ENCODE assay signal across 1 fruit fly cellular context in the genomic region with DNA sequence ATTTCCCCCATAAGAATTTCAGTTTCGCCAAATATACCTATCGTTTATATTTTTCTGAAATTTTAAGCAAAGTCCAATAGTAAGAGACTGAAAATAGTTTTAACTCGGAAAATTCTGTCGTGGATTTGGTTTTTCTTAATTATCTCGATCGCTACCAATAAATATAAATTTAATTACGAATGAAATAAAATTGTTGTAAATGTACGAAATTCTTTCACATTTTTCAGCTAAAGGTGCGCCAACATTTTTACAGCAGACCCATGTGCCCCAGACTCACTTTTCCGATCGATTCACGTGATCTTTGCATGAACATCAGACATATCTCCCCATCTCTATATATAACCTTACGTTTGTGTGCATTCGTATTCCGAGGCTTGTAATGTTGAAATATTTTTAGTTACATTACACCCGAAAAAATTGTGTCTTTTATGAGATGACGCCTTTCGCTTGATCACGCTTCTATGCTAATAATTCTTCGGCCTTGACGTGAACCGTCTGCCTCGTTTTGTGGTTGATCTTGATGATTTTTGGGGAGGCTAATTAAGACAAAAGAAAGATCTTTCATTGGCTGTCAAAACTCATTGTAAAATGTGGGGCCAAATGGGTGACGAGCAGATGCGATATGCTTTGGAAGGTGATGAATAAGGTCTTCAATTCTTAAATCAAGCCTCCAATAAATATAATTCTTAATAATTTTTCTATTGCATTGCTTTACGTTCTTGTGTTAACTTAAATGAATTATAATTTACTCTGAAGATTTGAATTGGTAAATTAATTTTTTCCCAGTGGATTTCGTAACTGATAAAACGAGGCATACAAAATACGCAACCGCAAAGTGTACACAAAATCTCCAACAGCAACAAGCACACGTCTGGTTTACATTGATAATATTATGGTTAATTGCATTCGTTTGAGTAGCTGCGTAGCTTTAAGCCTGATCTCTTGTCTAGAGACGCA.
TF ChIP-seq lines count a peak whose summit lies in the region.

No protein-coding gene starts in this region.

TF ChIP-seq in whole organism, embryonic, 481 proteins besides CTCF, POLR2A, EP300 and RAD21 (continued from another document and continues in another):
- TF ChIP-seq CG11723 (GFP tag; optimal IDR thresholded peaks at IDR 0.05; lab: Kevin White, UChicago) (no peak), CG4617 (GFP tag; optimal IDR thresholded peaks at IDR 0.05; lab: Kevin White, UChicago; ENCODE audit: borderline replicate concordance) (no peak), nom (GFP tag; optimal IDR thresholded peaks at IDR 0.05; lab: Kevin White, UChicago) (no peak), CG10267 (tag; optimal IDR thresholded peaks at IDR 0.05; lab: Kevin White, UChicago) (peak; percentile 34), Atf-2 (GFP tag; optimal IDR thresholded peaks at IDR 0.05; lab: Kevin White, UChicago) (no peak), corto (GFP tag; optimal IDR thresholded peaks at IDR 0.05; lab: Kevin White, UChicago) (no peak), Chrac-16 (GFP tag; optimal IDR thresholded peaks at IDR 0.05; lab: Kevin White, UChicago) (peak; percentile 14), H2.0 (GFP tag; IDR thresholded peaks at IDR 0.05; lab: Robert Waterston, UW) (no peak), CG7987 (GFP tag; optimal IDR thresholded peaks at IDR 0.05; lab: Kevin White, UChicago) (peak; percentile 97), CG8359 (GFP tag; optimal IDR thresholded peaks at IDR 0.05; lab: Kevin White, UChicago; ENCODE audit: borderline replicate concordance) (peak; percentile 7), gcm2 (GFP tag; optimal IDR thresholded peaks at IDR 0.05; lab: Kevin White, UChicago) (peak; percentile 18), Hr3 (GFP tag; optimal IDR thresholded peaks at IDR 0.05; lab: Kevin White, UChicago) (peak; percentile 42), bsh (GFP tag; optimal IDR thresholded peaks at IDR 0.05; lab: Kevin White, UChicago) (peak in 1 of 2 experiments; percentile 45), CG7928 (GFP tag; optimal IDR thresholded peaks at IDR 0.05; lab: Kevin White, UChicago) (no peak), CG10462 (GFP tag; optimal IDR thresholded peaks at IDR 0.05; lab: Kevin White, UChicago) (peak; percentile 0), disco-r (GFP tag; optimal IDR thresholded peaks at IDR 0.05; lab: Kevin White, UChicago) (no peak), gro (GFP tag; optimal IDR thresholded peaks at IDR 0.05; lab: Kevin White, UChicago) (no peak), vvl (GFP tag; IDR thresholded peaks at IDR 0.05; lab: Robert Waterston, UW) (peak; percentile 19), repo (GFP tag; optimal IDR thresholded peaks at IDR 0.05; lab: Kevin White, UChicago) (no peak), ash1 (GFP tag; optimal IDR thresholded peaks at IDR 0.05; lab: Kevin White, UChicago) (no peak), CG1024 (GFP tag; IDR thresholded peaks at IDR 0.05; lab: Robert Waterston, UW) (no peak), Sin3A (optimal IDR thresholded peaks at IDR 0.05; lab: Kevin White, UChicago) (no peak), hkb (optimal IDR thresholded peaks at IDR 0.05; lab: Kevin White, UChicago) (no peak), hkb (GFP tag; IDR thresholded peaks at IDR 0.05; lab: Robert Waterston, UW) (no peak; the same call in 1 of the 2 replicates), zen2 (GFP tag; IDR thresholded peaks at IDR 0.05; lab: Robert Waterston, UW; ENCODE audit: partially characterized antibody) (no peak), CG12744 (GFP tag; optimal IDR thresholded peaks at IDR 0.05; lab: Kevin White, UChicago) (no peak), CG18599 (GFP tag; optimal IDR thresholded peaks at IDR 0.05; lab: Kevin White, UChicago) (peak; percentile 53), CG8924 (tag; optimal IDR thresholded peaks at IDR 0.05; lab: Kevin White, UChicago) (peak; percentile 69), mirr (GFP tag; optimal IDR thresholded peaks at IDR 0.05; lab: Kevin White, UChicago) (peak; percentile 15), amos (GFP tag; IDR thresholded peaks at IDR 0.05; lab: Robert Waterston, UW; ENCODE audit: partially characterized antibody) (no peak), CG18011 (GFP tag; optimal IDR thresholded peaks at IDR 0.05; lab: Kevin White, UChicago) (no peak), Camta (GFP tag; optimal IDR thresholded peaks at IDR 0.05; lab: Kevin White, UChicago) (no peak), Elba2 (GFP tag; optimal IDR thresholded peaks at IDR 0.05; lab: Kevin White, UChicago) (no peak), CG7963 (GFP tag; IDR thresholded peaks at IDR 0.05; lab: Robert Waterston, UW; ENCODE audit: partially characterized antibody) (no peak), Stat92E (GFP tag; optimal IDR thresholded peaks at IDR 0.05; lab: Kevin White, UChicago) (no peak), CG8765 (GFP tag; IDR thresholded peaks at IDR 0.05; lab: Robert Waterston, UW) (no peak), ro (GFP tag; IDR thresholded peaks at IDR 0.05; lab: Robert Waterston, UW) (no peak), prd (optimal IDR thresholded peaks at IDR 0.05; lab: Kevin White, UChicago) (no peak), prd (GFP tag; IDR thresholded peaks at IDR 0.05; lab: Robert Waterston, UW) (peak; percentile 38; the same call in 1 of the 3 replicates), MTF-1 (GFP tag; optimal IDR thresholded peaks at IDR 0.05; lab: Kevin White, UChicago; ENCODE audit: borderline replicate concordance) (peak; percentile 56), dati (GFP tag; IDR thresholded peaks at IDR 0.05; lab: Robert Waterston, UW) (no peak), CG11398 (GFP tag; optimal IDR thresholded peaks at IDR 0.05; lab: Kevin White, UChicago) (no peak), CrebB (tag; optimal IDR thresholded peaks at IDR 0.05; lab: Kevin White, UChicago) (no peak), Dll (GFP tag; IDR thresholded peaks at IDR 0.05; lab: Robert Waterston, UW; ENCODE audit: partially characterized antibody) (no peak), CG15601 (tag; optimal IDR thresholded peaks at IDR 0.05; lab: Kevin White, UChicago) (peak; percentile 48), CG4360 (GFP tag; IDR thresholded peaks at IDR 0.05; lab: Robert Waterston, UW) (no peak), CG12769 (tag; optimal IDR thresholded peaks at IDR 0.05; lab: Kevin White, UChicago) (peak; percentile 36), CG2129 (GFP tag; IDR thresholded peaks at IDR 0.05; lab: Robert Waterston, UW; ENCODE audit: partially characterized antibody) (no peak), grau (tag; optimal IDR thresholded peaks at IDR 0.05; lab: Kevin White, UChicago) (peak; percentile 65), CG6683 (GFP tag; optimal IDR thresholded peaks at IDR 0.05; lab: Kevin White, UChicago) (no peak), CG17359 (tag; optimal IDR thresholded peaks at IDR 0.05; lab: Kevin White, UChicago) (peak; percentile 27), pan (optimal IDR thresholded peaks at IDR 0.05; lab: Kevin White, UChicago) (no peak), pan (GFP tag; optimal IDR thresholded peaks at IDR 0.05 in 1 of 2, IDR thresholded peaks at IDR 0.05 in 1 of 2) (peak in 1 of 2 experiments; percentile 44), CG11085 (GFP tag; IDR thresholded peaks at IDR 0.05; lab: Robert Waterston, UW) (no peak), CG17612 (GFP tag; IDR thresholded peaks at IDR 0.05; lab: Robert Waterston, UW) (no peak), kay (GFP tag; optimal IDR thresholded peaks at IDR 0.05; lab: Kevin White, UChicago) (no peak), Dad (GFP tag; optimal IDR thresholded peaks at IDR 0.05; lab: Kevin White, UChicago) (no peak), CG2116 (GFP tag; optimal IDR thresholded peaks at IDR 0.05; lab: Kevin White, UChicago) (peak; percentile 29), fd96Cb (tag; optimal IDR thresholded peaks at IDR 0.05; lab: Kevin White, UChicago) (peak; percentile 67), MBD-R2 (GFP tag; IDR thresholded peaks at IDR 0.05; lab: Robert Waterston, UW) (no peak), CG31441 (GFP tag; IDR thresholded peaks at IDR 0.05; lab: Robert Waterston, UW) (peak; percentile 74; the same call in 1 of the 2 replicates), lilli (GFP tag; optimal IDR thresholded peaks at IDR 0.05; lab: Kevin White, UChicago) (peak; percentile 31), ssp (GFP tag; IDR thresholded peaks at IDR 0.05; lab: Robert Waterston, UW) (no peak), sim (GFP tag; IDR thresholded peaks at IDR 0.05; lab: Robert Waterston, UW) (no peak), lab (GFP tag; optimal IDR thresholded peaks at IDR 0.05; lab: Kevin White, UChicago) (peak; percentile 58), bigmax (GFP tag; optimal IDR thresholded peaks at IDR 0.05; lab: Kevin White, UChicago) (no peak), Blimp-1 (GFP tag; optimal IDR thresholded peaks at IDR 0.05; lab: Kevin White, UChicago) (peak; percentile 44), dimm (GFP tag; IDR thresholded peaks at IDR 0.05; lab: Robert Waterston, UW) (no peak), nerfin-1 (tag; optimal IDR thresholded peaks at IDR 0.05; lab: Kevin White, UChicago) (peak; percentile 20), CG7786 (GFP tag; optimal IDR thresholded peaks at IDR 0.05; lab: Kevin White, UChicago) (no peak), caup (GFP tag; optimal IDR thresholded peaks at IDR 0.05; lab: Kevin White, UChicago; ENCODE audit: severe bottlenecking) (no peak), CG33213 (GFP tag; optimal IDR thresholded peaks at IDR 0.05; lab: Kevin White, UChicago) (no peak), wdn (GFP tag; IDR thresholded peaks at IDR 0.05; lab: Robert Waterston, UW) (no peak), CG11456 (GFP tag; IDR thresholded peaks at IDR 0.05; lab: Robert Waterston, UW) (no peak), CG13624 (GFP tag; optimal IDR thresholded peaks at IDR 0.05; lab: Kevin White, UChicago) (peak; percentile 11), CG7372 (GFP tag; IDR thresholded peaks at IDR 0.05; lab: Robert Waterston, UW) (no peak), pnt (GFP tag; optimal IDR thresholded peaks at IDR 0.05; lab: Kevin White, UChicago) (no peak), Xrp1 (GFP tag; IDR thresholded peaks at IDR 0.05; lab: Robert Waterston, UW) (peak; percentile 34; the same call in 1 of the 2 replicates), pfk (GFP tag; optimal IDR thresholded peaks at IDR 0.05; lab: Kevin White, UChicago) (no peak), CG9437 (GFP tag; optimal IDR thresholded peaks at IDR 0.05; lab: Kevin White, UChicago) (peak; percentile 87), CG3065 (GFP tag; optimal IDR thresholded peaks at IDR 0.05; lab: Kevin White, UChicago) (no peak), HmgD (GFP tag; optimal IDR thresholded peaks at IDR 0.05; lab: Kevin White, UChicago) (no peak), Bgb (GFP tag; IDR thresholded peaks at IDR 0.05; lab: Robert Waterston, UW; ENCODE audit: partially characterized antibody) (no peak), PHDP (tag; optimal IDR thresholded peaks at IDR 0.05; lab: Kevin White, UChicago) (peak; percentile 51), HLH4C (GFP tag; IDR thresholded peaks at IDR 0.05; lab: Robert Waterston, UW; ENCODE audit: partially characterized antibody) (no peak), C15 (GFP tag; IDR thresholded peaks at IDR 0.05; lab: Robert Waterston, UW) (no peak), CG13424 (tag; optimal IDR thresholded peaks at IDR 0.05; lab: Kevin White, UChicago) (peak; percentile 73), CG18262 (tag; optimal IDR thresholded peaks at IDR 0.05; lab: Kevin White, UChicago) (peak; percentile 81), az2 (GFP tag; optimal IDR thresholded peaks at IDR 0.05; lab: Kevin White, UChicago) (peak; percentile 47), CG1792 (GFP tag; optimal IDR thresholded peaks at IDR 0.05; lab: Kevin White, UChicago) (no peak), CG14667 (GFP tag; IDR thresholded peaks at IDR 0.05; lab: Robert Waterston, UW) (no peak), CG8944 (GFP tag; optimal IDR thresholded peaks at IDR 0.05; lab: Kevin White, UChicago) (no peak), sima (GFP tag; optimal IDR thresholded peaks at IDR 0.05; lab: Kevin White, UChicago) (no peak), Taf1 (GFP tag; IDR thresholded peaks at IDR 0.05; lab: Robert Waterston, UW) (no peak), CG11560 (tag; IDR thresholded peaks at IDR 0.05; lab: Robert Waterston, UW) (no peak), lmd (GFP tag; IDR thresholded peaks at IDR 0.05; lab: Robert Waterston, UW) (peak; percentile 57), lov (optimal IDR thresholded peaks at IDR 0.05; lab: Kevin White, UChicago) (no peak), lov (GFP tag; IDR thresholded peaks at IDR 0.05; lab: Robert Waterston, UW) (no peak), NC2β (GFP tag; optimal IDR thresholded peaks at IDR 0.05; lab: Kevin White, UChicago) (peak; percentile 44), E2f2 (GFP tag; IDR thresholded peaks at IDR 0.05; lab: Robert Waterston, UW) (peak; percentile 19; the same call in 1 of the 2 replicates), Mad (GFP tag; optimal IDR thresholded peaks at IDR 0.05; lab: Kevin White, UChicago) (no peak), BEAF-32 (GFP tag; optimal IDR thresholded peaks at IDR 0.05; lab: Kevin White, UChicago) (no peak), Hmr (GFP tag; optimal IDR thresholded peaks at IDR 0.05; lab: Kevin White, UChicago) (peak; percentile 43), Hand (GFP tag; optimal IDR thresholded peaks at IDR 0.05; lab: Kevin White, UChicago) (no peak), CG31388 (GFP tag; optimal IDR thresholded peaks at IDR 0.05; lab: Kevin White, UChicago) (no peak), tx (GFP tag; optimal IDR thresholded peaks at IDR 0.05; lab: Kevin White, UChicago) (no peak), zf30C (GFP tag; optimal IDR thresholded peaks at IDR 0.05; lab: Kevin White, UChicago) (peak; percentile 63), twi (tag; optimal IDR thresholded peaks at IDR 0.05; lab: Kevin White, UChicago) (peak; percentile 12), CG16815 (GFP tag; optimal IDR thresholded peaks at IDR 0.05; lab: Kevin White, UChicago) (no peak), stwl (tag; optimal IDR thresholded peaks at IDR 0.05; lab: Kevin White, UChicago) (no peak), Mes4 (GFP tag; optimal IDR thresholded peaks at IDR 0.05; lab: Kevin White, UChicago) (no peak), unpg (GFP tag; optimal IDR thresholded peaks at IDR 0.05; lab: Kevin White, UChicago) (peak; percentile 41), ab (GFP tag; optimal IDR thresholded peaks at IDR 0.05; lab: Kevin White, UChicago) (no peak), tap (tag; optimal IDR thresholded peaks at IDR 0.05; lab: Kevin White, UChicago) (peak; percentile 53), stc (GFP tag; IDR thresholded peaks at IDR 0.05; lab: Robert Waterston, UW) (no peak), H15 (GFP tag; IDR thresholded peaks at IDR 0.05; lab: Robert Waterston, UW) (no peak), CG3726 (GFP tag; IDR thresholded peaks at IDR 0.05; lab: Robert Waterston, UW) (no peak), tio (GFP tag; optimal IDR thresholded peaks at IDR 0.05; lab: Kevin White, UChicago) (peak; percentile 29), CG17829 (tag; optimal IDR thresholded peaks at IDR 0.05; lab: Kevin White, UChicago) (peak; percentile 63), CG42726 (GFP tag; IDR thresholded peaks at IDR 0.05; lab: Robert Waterston, UW; ENCODE audit: partially characterized antibody) (no peak), cg (GFP tag; optimal IDR thresholded peaks at IDR 0.05; lab: Kevin White, UChicago) (no peak), crc (GFP tag; optimal IDR thresholded peaks at IDR 0.05; lab: Kevin White, UChicago) (no peak)
